Fruit fly (Drosophila melanogaster) Kc167 (cell line): ENCODE measurements around the gene CG6685.

Experiments
- Myc ChIP-seq: fragments of >200 bp; optimal IDR thresholded peaks from 2 replicates; lab custom pipeline; 2017; ENCODE audit warnings: missing external identifiers
- Sin3A ChIP-seq: fragments of >200 bp; optimal IDR thresholded peaks from 2 replicates; lab custom pipeline; 2018; ENCODE audit warnings: missing external identifiers
- h ChIP-seq: fragments of >200 bp; optimal IDR thresholded peaks from 3 replicates; lab custom pipeline; 2018; ENCODE audit warnings: missing external identifiers
- insv ChIP-seq: fragments of >200 bp; optimal IDR thresholded peaks from 3 replicates; lab custom pipeline; 2018; ENCODE audit warnings: missing external identifiers
- psq ChIP-seq: fragments of >200 bp; optimal IDR thresholded peaks from 2 replicates; lab custom pipeline; 2017; ENCODE audit warnings: missing external identifiers
- ttk ChIP-seq: sonication (Bioruptor generic); optimal IDR thresholded peaks from 2 replicates; lab custom pipeline; 2017; ENCODE audit warnings: missing external identifiers

The CG6685 gene

dm6 chr3L:9968267-9968721, at the start of gene CG6685, which contains the start of gene Dronc:
TSS of gene CG6685 (minus strand) at chr3L:9968317.
TSS of gene Dronc (plus strand) at chr3L:9968479.
- TF ChIP-seq insv (lab: Kevin White, UChicago) (no peak), Myc (no peak), psq (lab: Kevin White, UChicago) (no peak), ttk (no peak), h (lab: Kevin White, UChicago) (no peak), Sin3A (lab: Kevin White, UChicago) (no peak)

dm6 chr3L:9974172-9974896, 6.2 kb upstream of the CG6685 start, which contains the start of gene dpr6:
TSS of gene dpr6 (plus strand) at chr3L:9974651.
- TF ChIP-seq ttk (no peak), Myc (no peak), psq (lab: Kevin White, UChicago) (no peak), h (lab: Kevin White, UChicago) (no peak), insv (lab: Kevin White, UChicago) (no peak), Sin3A (lab: Kevin White, UChicago) (no peak)

- TF ChIP-seq ttk (no peak), Sin3A (lab: Kevin White, UChicago) (no peak), psq (lab: Kevin White, UChicago) (no peak), Myc (no peak), h (lab: Kevin White, UChicago) (no peak), insv (lab: Kevin White, UChicago) (no peak)
These were observed 4.1 kb upstream of the CG6685 start, which contains the start of the genes CG6674, CG42455 and vnc for dm6 chr3L:9972007-9972856. TSS of gene CG6674 (minus strand) at chr3L:9972054. TSS of gene CG42455 (plus strand) at chr3L:9972312. TSS of gene vnc (plus strand) at chr3L:9972312.

dm6 chr3L:9969158-9969557, 1.0 kb upstream of the CG6685 start:
- no peak for TF ChIP-seq Myc
- no peak for TF ChIP-seq ttk
- TF ChIP-seq insv (lab: Kevin White, UChicago) = no peak
- TF ChIP-seq psq (lab: Kevin White, UChicago) = no peak
- no peak for TF ChIP-seq Sin3A (lab: Kevin White, UChicago)
- TF ChIP-seq h (lab: Kevin White, UChicago) = no peak

dm6 chr3L:9927169-9927568, 40.9 kb downstream of the CG6685 start:
- TF ChIP-seq Myc (no peak), insv (lab: Kevin White, UChicago) (no peak), psq (lab: Kevin White, UChicago) (no peak), h (lab: Kevin White, UChicago) (no peak), ttk (no peak), Sin3A (lab: Kevin White, UChicago) (no peak)
